Worm (Caenorhabditis elegans) whole organism, L2 larva: ENCODE results near the gene lips-5.

Source experiments
- nhr-12 ChIP-seq: fragments of 150-350 bp; optimal IDR thresholded peaks from 2 replicates; lab custom pipeline; 2014; ENCODE audit warnings: missing biosample characterization, missing genetic modification characterization
- nhr-25 ChIP-seq: fragments of 150-350 bp; sonication (generic microtip); optimal IDR thresholded peaks from 3 replicates; lab custom pipeline; 2014; ENCODE audit warnings: missing biosample characterization, missing genetic modification characterization
- sma-9 ChIP-seq, 2 experiments: fragments of 150-350 bp in 1 of 2; sonication (generic microtip) in 1 of 2; optimal IDR thresholded peaks; 2 replicates each; lab custom pipeline; 2014 to 2016; ENCODE audit warnings: missing genetic modification characterization in 2 of 2, mild to moderate bottlenecking in 1 of 2, missing biosample characterization in 1 of 2, missing compliant biosample characterization in 1 of 2, missing genetic modification reagents in 1 of 2, moderate library complexity in 1 of 2
- snpc-4 ChIP-seq: fragments of 150-350 bp; optimal IDR thresholded peaks from 2 replicates; lab custom pipeline; 2014; ENCODE audit warnings: missing biosample characterization, missing genetic modification characterization
- unc-62 ChIP-seq: fragments of 150-350 bp; optimal IDR thresholded peaks from 2 replicates; lab custom pipeline; 2014; ENCODE audit warnings: missing biosample characterization, missing genetic modification reagents, missing genetic modification characterization
- ztf-11 ChIP-seq: sonication (generic microtip); optimal IDR thresholded peaks from 2 replicates; lab custom pipeline; 2017; ENCODE audit warnings: missing biosample characterization, missing genetic modification characterization

- TF ChIP-seq snpc-4 (tag; lab: Kevin White, UChicago), result no peak
- no peak for TF ChIP-seq nhr-25 (tag; lab: Kevin White, UChicago)
- TF ChIP-seq unc-62, result no peak
- no peak for TF ChIP-seq ztf-11
- TF ChIP-seq nhr-12 (tag; lab: Kevin White, UChicago), result no peak
- TF ChIP-seq sma-9 (GFP tag; optimal IDR thresholded peaks at IDR 0.05; lab: Kevin White, UChicago), result no peak
- TF ChIP-seq sma-9 (tag; optimal IDR thresholded peaks at IDR 0.05; lab: Kevin White, UChicago), result no peak
These were observed 28.2 kb downstream of the lips-5 start, which contains the start of gene gem-4 for ce11 chrIV:11745340-11745739.
